Fruit fly (Drosophila melanogaster) whole organism, embryonic: ENCODE measurements around the gene armi.

ENCODE experiments used
- Abd-B ChIP-seq: fragments of 200-800 bp; sonication (Bioruptor generic); optimal IDR thresholded peaks from 2 replicates; lab custom pipeline; 2018; ENCODE audit warnings: missing biosample characterization, mild to moderate bottlenecking, missing genetic modification characterization, moderate library complexity
- Blimp-1 ChIP-seq: fragments of 200-800 bp; sonication (Bioruptor generic); optimal IDR thresholded peaks from 3 replicates; lab custom pipeline; 2018; ENCODE audit warnings: missing biosample characterization, missing genetic modification characterization, mild to moderate bottlenecking, moderate library complexity, missing genetic modification reagents
- C15 ChIP-seq: fragments of 200-800 bp; sonication (Bioruptor generic); IDR thresholded peaks from 3 replicates; pipeline ENCODE4 v1.3.6; 2022; ENCODE audit warnings: missing biosample characterization, missing genetic modification characterization
- CG12942 ChIP-seq: fragments of 200-800 bp; sonication (Bioruptor generic); optimal IDR thresholded peaks from 3 replicates; lab custom pipeline; 2016; ENCODE audit warnings: missing biosample characterization, missing genetic modification characterization
- CG13296 ChIP-seq: fragments of 200-800 bp; sonication (Bioruptor generic); optimal IDR thresholded peaks from 3 replicates; lab custom pipeline; 2018; ENCODE audit warnings: missing biosample characterization, mild to moderate bottlenecking, missing genetic modification characterization
- CG13424 ChIP-seq: fragments of 200-800 bp; sonication (Bioruptor generic); optimal IDR thresholded peaks from 2 replicates; lab custom pipeline; 2019; ENCODE audit warnings: missing biosample characterization, mild to moderate bottlenecking, missing genetic modification characterization, moderate library complexity
- CG14050 ChIP-seq: fragments of 200-800 bp; sonication (Bioruptor generic); IDR thresholded peaks from 3 replicates; pipeline ENCODE4 v1.3.6; 2022; ENCODE audit warnings: missing biosample characterization, missing genetic modification characterization
- CG1602 ChIP-seq: fragments of 200-800 bp; sonication (Bioruptor generic); optimal IDR thresholded peaks from 3 replicates; lab custom pipeline; 2016; ENCODE audit warnings: missing biosample characterization, missing genetic modification characterization
- CG17361 ChIP-seq: fragments of 200-800 bp; sonication (Bioruptor generic); IDR thresholded peaks from 3 replicates; pipeline ENCODE4 v1.3.6; 2022; ENCODE audit warnings: missing biosample characterization, missing genetic modification characterization
- CG2199 ChIP-seq: fragments of 200-800 bp; sonication (Bioruptor generic); IDR thresholded peaks from 3 replicates; pipeline ENCODE4 v1.3.6; 2022; ENCODE audit warnings: missing biosample characterization, missing genetic modification characterization
- CG2712 ChIP-seq: fragments of 200-800 bp; optimal IDR thresholded peaks from 3 replicates; lab custom pipeline; 2019; ENCODE audit warnings: missing biosample characterization, mild to moderate bottlenecking, missing genetic modification characterization, moderate library complexity
- CG3065 ChIP-seq: fragments of 200-800 bp; sonication (Bioruptor generic); optimal IDR thresholded peaks from 2 replicates; lab custom pipeline; 2016; ENCODE audit warnings: missing biosample characterization, missing genetic modification characterization
- CG31441 ChIP-seq: fragments of 200-800 bp; sonication (Bioruptor generic); IDR thresholded peaks from 2 replicates; pipeline ENCODE4 v1.3.6; 2022; ENCODE audit warnings: missing biosample characterization, missing genetic modification characterization
- CG32772 ChIP-seq: fragments of 200-800 bp; sonication (Bioruptor generic); IDR thresholded peaks from 2 replicates; pipeline ENCODE4 v1.3.6; 2022; ENCODE audit warnings: missing biosample characterization, missing genetic modification characterization
- CG4328 ChIP-seq: fragments of 200-800 bp; sonication (Bioruptor generic); optimal IDR thresholded peaks from 3 replicates; lab custom pipeline; 2017; ENCODE audit warnings: missing biosample characterization, missing genetic modification reagents, missing genetic modification characterization
- CG4730 ChIP-seq: fragments of 200-800 bp; sonication (Bioruptor generic); IDR thresholded peaks from 2 replicates; pipeline ENCODE4 v1.3.6; 2022; ENCODE audit warnings: missing biosample characterization, missing genetic modification characterization
- CG8281 ChIP-seq: fragments of 200-800 bp; sonication (Bioruptor generic); optimal IDR thresholded peaks from 2 replicates; lab custom pipeline; 2018; ENCODE audit warnings: missing biosample characterization, mild to moderate bottlenecking, missing genetic modification characterization, moderate library complexity
- CG9215 ChIP-seq: fragments of 200-800 bp; sonication (Bioruptor generic); IDR thresholded peaks from 2 replicates; pipeline ENCODE4 v1.3.6; 2022; ENCODE audit warnings: missing biosample characterization, missing genetic modification characterization
- Camta ChIP-seq: fragments of 200-800 bp; sonication (Bioruptor generic); optimal IDR thresholded peaks from 2 replicates; lab custom pipeline; 2016; ENCODE audit warnings: missing biosample characterization, missing genetic modification characterization
- CoRest ChIP-seq: fragments of 200-800 bp; sonication (Bioruptor generic); optimal IDR thresholded peaks from 3 replicates; lab custom pipeline; 2018; ENCODE audit warnings: missing biosample characterization, mild to moderate bottlenecking, missing genetic modification characterization, moderate library complexity
- Dll ChIP-seq: fragments of 200-800 bp; sonication (Bioruptor generic); IDR thresholded peaks from 4 replicates; pipeline ENCODE4 v1.3.6; 2022; ENCODE audit warnings: missing biosample characterization, missing genetic modification characterization; ENCODE audit not compliant: partially characterized antibody
- GATAe ChIP-seq: fragments of 200-800 bp; sonication (Bioruptor generic); conservative IDR thresholded peaks from 2 replicates; pipeline ENCODE4 v1.3.6; 2022; ENCODE audit warnings: missing biosample characterization, missing genetic modification characterization
- H2.0 ChIP-seq: fragments of 200-800 bp; sonication (Bioruptor generic); IDR thresholded peaks from 2 replicates; pipeline ENCODE4 v1.3.6; 2022; ENCODE audit warnings: missing biosample characterization, missing genetic modification characterization
- Kr ChIP-seq: fragments of 200-800 bp; sonication (Bioruptor generic); optimal IDR thresholded peaks from 2 replicates; lab custom pipeline; 2017; ENCODE audit warnings: missing biosample characterization, mild to moderate bottlenecking, missing genetic modification characterization
- Med ChIP-seq: fragments of 200-800 bp; sonication (Bioruptor generic); peaks from one replicate; lab custom pipeline; 2016; ENCODE audit warnings: missing biosample characterization, missing genetic modification characterization, mild to moderate bottlenecking, inconsistent platforms, moderate library complexity
- NC2α ChIP-seq: fragments of 200-800 bp; sonication (Bioruptor generic); optimal IDR thresholded peaks from 2 replicates; lab custom pipeline; 2016; ENCODE audit warnings: missing biosample characterization, missing genetic modification characterization
- PHDP ChIP-seq: fragments of 200-800 bp; sonication (Bioruptor generic); optimal IDR thresholded peaks from 3 replicates; lab custom pipeline; 2018; ENCODE audit warnings: missing biosample characterization, mild to moderate bottlenecking, missing genetic modification characterization, moderate library complexity
- ash1 ChIP-seq: fragments of 200-800 bp; sonication (Bioruptor generic); optimal IDR thresholded peaks from 2 replicates; lab custom pipeline; 2018; ENCODE audit warnings: missing biosample characterization, mild to moderate bottlenecking, missing genetic modification characterization
- chinmo ChIP-seq: fragments of 200-800 bp; sonication (Bioruptor generic); IDR thresholded peaks from 4 replicates; pipeline ENCODE4 v1.3.6; 2022; ENCODE audit warnings: missing biosample characterization, missing genetic modification characterization; ENCODE audit not compliant: partially characterized antibody
- emc ChIP-seq: fragments of 200-800 bp; sonication (Bioruptor generic); optimal IDR thresholded peaks from 2 replicates; lab custom pipeline; 2016; ENCODE audit warnings: missing biosample characterization, missing genetic modification characterization
- h ChIP-seq: fragments of >200 bp; optimal IDR thresholded peaks from 2 replicates; lab custom pipeline; 2017
- lab ChIP-seq: fragments of 200-800 bp; sonication (Bioruptor generic); optimal IDR thresholded peaks from 3 replicates; lab custom pipeline; 2017; ENCODE audit warnings: missing biosample characterization, missing genetic modification characterization, mild to moderate bottlenecking, moderate library complexity, missing genetic modification reagents
- nau ChIP-seq: fragments of 200-800 bp; sonication (Bioruptor generic); optimal IDR thresholded peaks from 3 replicates; lab custom pipeline; 2017; ENCODE audit warnings: missing biosample characterization, mild to moderate bottlenecking, missing genetic modification characterization, missing genetic modification reagents
- psq ChIP-seq: fragments of 200-800 bp; sonication (Bioruptor generic); optimal IDR thresholded peaks from 2 replicates; lab custom pipeline; 2017; ENCODE audit warnings: missing biosample characterization, missing genetic modification characterization
- row ChIP-seq: fragments of 200-800 bp; sonication (Bioruptor generic); IDR thresholded peaks from 3 replicates; pipeline ENCODE4 v1.3.6; 2022; ENCODE audit warnings: missing biosample characterization, missing genetic modification characterization
- run ChIP-seq: fragments of 200-800 bp; sonication (Bioruptor generic); optimal IDR thresholded peaks from 3 replicates; lab custom pipeline; 2018; ENCODE audit warnings: missing biosample characterization, mild to moderate bottlenecking, missing genetic modification characterization
- sens ChIP-seq: fragments of 200-800 bp; sonication (Bioruptor generic); peaks from one replicate; lab custom pipeline; 2016; ENCODE audit warnings: missing biosample characterization, missing genetic modification characterization
- so ChIP-seq: fragments of 200-800 bp; sonication (Bioruptor generic); IDR thresholded peaks from 3 replicates; pipeline ENCODE4 v1.3.6; 2022; ENCODE audit warnings: missing biosample characterization, missing genetic modification characterization
- sug ChIP-seq: fragments of 200-800 bp; optimal IDR thresholded peaks from 2 replicates; lab custom pipeline; 2019; ENCODE audit warnings: missing biosample characterization, mild to moderate bottlenecking, missing genetic modification characterization, moderate library complexity
- unc-4 ChIP-seq: fragments of 200-800 bp; sonication (Bioruptor generic); IDR thresholded peaks from 2 replicates; pipeline ENCODE4 v1.3.6; 2022; ENCODE audit warnings: missing biosample characterization, missing genetic modification characterization; ENCODE audit not compliant: partially characterized antibody

The armi gene

dm6 chr3L:3411699-3412098 is 49.4 kb upstream of the armi start (continued):
- no peak for TF ChIP-seq NC2α (GFP tag; lab: Kevin White, UChicago)
- TF ChIP-seq lab (GFP tag; lab: Kevin White, UChicago): peak; percentile 72
- no peak for TF ChIP-seq nau
- no peak for TF ChIP-seq Camta (GFP tag; lab: Kevin White, UChicago)
- TF ChIP-seq row: peak; percentile 77
- TF ChIP-seq Abd-B (GFP tag; lab: Kevin White, UChicago): no peak
- TF ChIP-seq CG1602: no peak
- TF ChIP-seq Dll (GFP tag; lab: Robert Waterston, UW): peak; percentile 67
- peak; percentile 57 for TF ChIP-seq unc-4 (GFP tag; lab: Robert Waterston, UW)
- no peak for TF ChIP-seq Kr
- no peak for TF ChIP-seq h
- TF ChIP-seq emc (GFP tag; lab: Kevin White, UChicago): peak; percentile 4
- no peak for TF ChIP-seq CG32772 (GFP tag; lab: Robert Waterston, UW)
- TF ChIP-seq psq (GFP tag; lab: Kevin White, UChicago): no peak
- peak; percentile 15 for TF ChIP-seq PHDP (tag; lab: Kevin White, UChicago)
- no peak for TF ChIP-seq CG4730 (GFP tag; lab: Robert Waterston, UW)
- TF ChIP-seq CG9215 (GFP tag; lab: Robert Waterston, UW): peak; percentile 38; the same call in 1 of the 2 replicates
- 0 out of 3 replicates have a peak, but pooled peaks have one; percentile 8 for TF ChIP-seq so (GFP tag; lab: Robert Waterston, UW)
- no peak for TF ChIP-seq H2.0 (GFP tag; lab: Robert Waterston, UW)
- TF ChIP-seq CG13296 (GFP tag; lab: Kevin White, UChicago): peak; percentile 48
- TF ChIP-seq CoRest (tag; lab: Kevin White, UChicago): peak; percentile 29
- TF ChIP-seq CG13424 (tag; lab: Kevin White, UChicago): peak; percentile 57
- TF ChIP-seq C15 (GFP tag; lab: Robert Waterston, UW): no peak
- no peak for TF ChIP-seq CG14050 (GFP tag; lab: Robert Waterston, UW)
- TF ChIP-seq CG3065 (GFP tag; lab: Kevin White, UChicago): no peak
- TF ChIP-seq CG4328 (GFP tag; lab: Kevin White, UChicago): no peak
- TF ChIP-seq ash1 (GFP tag; lab: Kevin White, UChicago): no peak
- TF ChIP-seq CG12942 (GFP tag; lab: Kevin White, UChicago): no peak
- TF ChIP-seq, all 482 proteins: peak for 110

DNA sequence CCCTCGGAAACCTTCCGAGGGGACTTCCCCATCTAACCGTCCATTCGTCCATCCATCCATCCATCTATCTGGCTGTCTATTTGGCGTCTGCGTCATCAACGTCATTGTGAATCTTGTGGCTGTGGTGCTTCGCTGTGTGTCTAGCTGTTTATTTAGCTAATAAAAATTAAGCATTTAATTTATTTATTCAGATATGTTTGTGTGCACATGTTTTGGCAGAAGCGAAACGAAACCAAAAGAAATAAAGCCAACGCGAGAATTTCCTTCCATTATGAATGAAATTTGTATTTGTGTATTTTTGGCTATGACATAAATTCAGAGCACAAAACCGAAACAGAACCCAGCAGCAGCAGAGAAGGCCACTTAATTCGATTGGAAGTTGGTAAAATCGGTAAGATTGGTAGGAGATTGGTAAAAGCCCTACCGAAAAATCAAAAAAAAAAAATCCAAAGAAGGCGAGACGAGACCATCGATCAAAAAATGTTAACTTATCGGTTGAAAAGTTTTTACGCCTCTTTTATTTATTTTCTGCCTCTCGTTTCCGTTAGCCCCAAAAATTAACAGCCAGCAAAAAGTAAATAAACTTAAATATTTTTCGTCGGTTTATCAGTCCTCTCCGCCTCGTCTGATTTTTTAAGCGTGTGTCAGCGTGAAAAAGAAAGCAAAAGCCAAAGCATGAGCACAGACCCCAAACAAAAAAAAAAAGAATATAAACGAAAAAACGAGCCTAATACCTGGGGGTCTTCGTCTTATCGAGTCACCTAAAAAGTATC is 46.1 kb upstream of the armi start:
- 0 out of 4 replicates have a peak, but pooled peaks have one; percentile 18 for TF ChIP-seq chinmo (GFP tag; lab: Robert Waterston, UW)
- TF ChIP-seq sens (GFP tag; lab: Kevin White, UChicago): peak; percentile 5
- TF ChIP-seq CG8281 (tag; lab: Kevin White, UChicago): peak; percentile 61
- TF ChIP-seq CG31441 (GFP tag; lab: Robert Waterston, UW): no peak
- TF ChIP-seq Blimp-1: peak; percentile 25
- TF ChIP-seq CG17361 (GFP tag; lab: Robert Waterston, UW): no peak
- TF ChIP-seq CG2712 (tag; lab: Kevin White, UChicago): no peak
- peak; percentile 74 for TF ChIP-seq sug
- no peak for TF ChIP-seq run
- 0 out of 3 replicates have a peak, but pooled peaks have one; percentile 9 for TF ChIP-seq CG2199 (GFP tag; lab: Robert Waterston, UW)
- peak; percentile 55 for TF ChIP-seq Med (GFP tag; lab: Kevin White, UChicago)
- no peak for TF ChIP-seq GATAe (GFP tag; lab: Robert Waterston, UW)
